Worm (Caenorhabditis elegans): ENCODE measurements around the gene pmp-1.

DNA sequence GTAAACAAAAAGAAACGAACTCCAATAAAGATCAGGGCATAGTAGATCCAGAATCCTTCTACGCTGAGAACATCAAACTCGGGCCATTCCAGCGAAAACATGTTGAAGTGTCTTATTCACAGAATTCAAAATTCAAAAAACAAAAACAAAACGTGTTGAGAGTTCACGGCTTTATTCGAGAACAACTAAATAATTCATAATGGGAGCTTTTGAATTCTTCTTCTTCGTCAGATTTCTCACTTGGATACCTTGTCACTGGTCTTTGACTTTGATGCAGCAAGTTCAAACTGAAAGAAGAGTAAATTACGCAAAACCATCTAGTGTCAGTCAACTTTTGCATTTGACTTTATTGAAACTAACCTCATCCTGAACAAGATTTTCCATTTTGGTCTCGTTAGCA lies 34.2 kb upstream of the pmp-1 start, which contains the start of gene B0252.11:
- no peak for TF ChIP-seq ztf-11 (tag; optimal IDR thresholded peaks at IDR 0.05)
- no peak for TF ChIP-seq blmp-1 (tag; optimal IDR thresholded peaks at IDR 0.05)
- no peak for TF ChIP-seq sem-2 (GFP tag; optimal IDR thresholded peaks at IDR 0.05)
- no peak for TF ChIP-seq snpc-4 (tag; optimal IDR thresholded peaks at IDR 0.05)
- no peak for TF ChIP-seq pha-4 (tag; optimal IDR thresholded peaks at IDR 0.05)
- TF ChIP-seq elt-1 (tag; optimal IDR thresholded peaks at IDR 0.05; ENCODE audit: borderline replicate concordance, insufficient read depth): no peak
- TF ChIP-seq lsy-2 (tag; optimal IDR thresholded peaks at IDR 0.05): no peak
- TF ChIP-seq nhr-237 (tag; optimal IDR thresholded peaks at IDR 0.05): no peak

All from whole organism, mixed stage, embryonic.